Fruit fly (Drosophila melanogaster) whole organism, embryonic: Measurements from ENCODE around the gene lectin-37Db.

ENCODE experiments used
- Aef1 ChIP-seq: fragments of 200-800 bp; sonication (Bioruptor generic); IDR thresholded peaks from 3 replicates; pipeline ENCODE4 v1.3.6; 2022; ENCODE audit warnings: missing biosample characterization, missing genetic modification characterization
- Bdp1 ChIP-seq: fragments of 200-800 bp; sonication (Bioruptor generic); optimal IDR thresholded peaks from 3 replicates; lab custom pipeline; 2016; ENCODE audit warnings: missing biosample characterization, missing genetic modification characterization
- Bteb2 ChIP-seq: fragments of 200-800 bp; sonication (Bioruptor generic); optimal IDR thresholded peaks from 2 replicates; lab custom pipeline; 2016; ENCODE audit warnings: missing biosample characterization, missing genetic modification characterization
- CG12299 ChIP-seq: fragments of 200-800 bp; sonication (Bioruptor generic); optimal IDR thresholded peaks from 2 replicates; lab custom pipeline; 2018; ENCODE audit warnings: missing biosample characterization, mild to moderate bottlenecking, missing genetic modification characterization
- CG12744 ChIP-seq: fragments of 200-800 bp; sonication (Bioruptor generic); optimal IDR thresholded peaks from 2 replicates; lab custom pipeline; 2016; ENCODE audit warnings: missing biosample characterization, missing genetic modification characterization
- CG13775 ChIP-seq: fragments of 200-800 bp; sonication (Bioruptor generic); optimal IDR thresholded peaks from 3 replicates; lab custom pipeline; 2017; ENCODE audit warnings: missing biosample characterization, mild to moderate bottlenecking, missing genetic modification characterization
- CG13894 ChIP-seq: fragments of 200-800 bp; sonication (Bioruptor generic); optimal IDR thresholded peaks from 3 replicates; lab custom pipeline; 2018; ENCODE audit warnings: missing biosample characterization, mild to moderate bottlenecking, missing genetic modification characterization, moderate library complexity
- CG1603 ChIP-seq: fragments of 200-800 bp; sonication (Bioruptor generic); optimal IDR thresholded peaks from 2 replicates; lab custom pipeline; 2019; ENCODE audit warnings: missing biosample characterization, mild to moderate bottlenecking, missing genetic modification characterization, moderate library complexity
- CG1832 ChIP-seq: fragments of 200-800 bp; sonication (Bioruptor generic); optimal IDR thresholded peaks from 2 replicates; lab custom pipeline; 2017; ENCODE audit warnings: missing biosample characterization, mild to moderate bottlenecking, missing genetic modification characterization, inconsistent platforms
- CG18764 ChIP-seq: fragments of 200-800 bp; sonication (Bioruptor generic); optimal IDR thresholded peaks from 3 replicates; lab custom pipeline; 2016; ENCODE audit warnings: missing biosample characterization, missing genetic modification characterization
- CG2889 ChIP-seq: fragments of 200-800 bp; sonication (Bioruptor generic); IDR thresholded peaks from 3 replicates; pipeline ENCODE4 v1.3.6; 2022; ENCODE audit warnings: missing biosample characterization, missing genetic modification characterization
- CG33213 ChIP-seq: fragments of 200-800 bp; sonication (Bioruptor generic); optimal IDR thresholded peaks from 3 replicates; lab custom pipeline; 2016; ENCODE audit warnings: missing biosample characterization, missing genetic modification characterization
- CG3838 ChIP-seq: fragments of 200-800 bp; sonication (Bioruptor generic); optimal IDR thresholded peaks from 3 replicates; lab custom pipeline; 2016; ENCODE audit warnings: missing biosample characterization, missing genetic modification characterization
- CG3995 ChIP-seq: fragments of 200-800 bp; sonication (Bioruptor generic); optimal IDR thresholded peaks from 3 replicates; lab custom pipeline; 2016; ENCODE audit warnings: missing biosample characterization, missing genetic modification characterization
- CG4730 ChIP-seq: fragments of 200-800 bp; sonication (Bioruptor generic); IDR thresholded peaks from 2 replicates; pipeline ENCODE4 v1.3.6; 2022; ENCODE audit warnings: missing biosample characterization, missing genetic modification characterization
- CG7271 ChIP-seq: fragments of 200-800 bp; sonication (Bioruptor generic); optimal IDR thresholded peaks from 2 replicates; lab custom pipeline; 2018; ENCODE audit warnings: missing biosample characterization, mild to moderate bottlenecking, missing genetic modification characterization, moderate library complexity
- CG8281 ChIP-seq: fragments of 200-800 bp; sonication (Bioruptor generic); optimal IDR thresholded peaks from 2 replicates; lab custom pipeline; 2018; ENCODE audit warnings: missing biosample characterization, mild to moderate bottlenecking, missing genetic modification characterization, moderate library complexity
- CG9437 ChIP-seq: fragments of 200-800 bp; sonication (Bioruptor generic); optimal IDR thresholded peaks from 2 replicates; lab custom pipeline; 2018; ENCODE audit warnings: missing biosample characterization, mild to moderate bottlenecking, missing genetic modification characterization
- CG9609 ChIP-seq: fragments of 200-800 bp; sonication (Bioruptor generic); optimal IDR thresholded peaks from 3 replicates; lab custom pipeline; 2016; ENCODE audit warnings: missing biosample characterization, missing genetic modification characterization
- CG9797 ChIP-seq: fragments of 200-800 bp; sonication (Bioruptor generic); optimal IDR thresholded peaks from 3 replicates; lab custom pipeline; 2018; ENCODE audit warnings: missing biosample characterization, mild to moderate bottlenecking, missing genetic modification characterization
- CTCF ChIP-seq: fragments of 200-800 bp; sonication (Bioruptor generic); optimal IDR thresholded peaks from 2 replicates; lab custom pipeline; 2017; ENCODE audit warnings: missing biosample characterization, mild to moderate bottlenecking, missing genetic modification characterization, moderate library complexity
- Dfd ChIP-seq, 2 experiments: fragments of >200 bp; optimal IDR thresholded peaks; 2 replicates each; lab custom pipeline; 2017; ENCODE audit warnings: missing biosample characterization in 2 of 2, missing genetic modification characterization in 2 of 2
- Hand ChIP-seq: fragments of 200-800 bp; sonication (Bioruptor generic); optimal IDR thresholded peaks from 2 replicates; lab custom pipeline; 2017; ENCODE audit warnings: mild to moderate bottlenecking, missing biosample characterization, missing genetic modification reagents, missing genetic modification characterization
- HmgD ChIP-seq: fragments of 200-800 bp; sonication (Bioruptor generic); optimal IDR thresholded peaks from 3 replicates; lab custom pipeline; 2016; ENCODE audit warnings: missing biosample characterization, missing genetic modification characterization
- Jarid2 ChIP-seq: fragments of 200-800 bp; sonication (Bioruptor generic); optimal IDR thresholded peaks from 3 replicates; lab custom pipeline; 2017; ENCODE audit warnings: mild to moderate bottlenecking, missing biosample characterization, missing genetic modification reagents, missing genetic modification characterization
- NC2α ChIP-seq: fragments of 200-800 bp; sonication (Bioruptor generic); optimal IDR thresholded peaks from 2 replicates; lab custom pipeline; 2016; ENCODE audit warnings: missing biosample characterization, missing genetic modification characterization
- Neu2 ChIP-seq: fragments of 200-800 bp; sonication (Bioruptor generic); optimal IDR thresholded peaks from 3 replicates; lab custom pipeline; 2016; ENCODE audit warnings: missing biosample characterization, missing genetic modification characterization, borderline replicate concordance
- Optix ChIP-seq: fragments of 200-800 bp; sonication (Bioruptor generic); IDR thresholded peaks from 3 replicates; pipeline ENCODE4 v1.3.6; 2022; ENCODE audit warnings: missing biosample characterization, missing genetic modification characterization
- Ravus ChIP-seq: fragments of 200-800 bp; sonication (Bioruptor generic); IDR thresholded peaks from 2 replicates; pipeline ENCODE4 v1.3.6; 2022; ENCODE audit warnings: missing biosample characterization, missing genetic modification characterization
- Sin3A ChIP-seq: fragments of >200 bp; optimal IDR thresholded peaks from 2 replicates; lab custom pipeline; 2018
- Sry-δ ChIP-seq: fragments of 200-800 bp; sonication (Bioruptor generic); optimal IDR thresholded peaks from 2 replicates; lab custom pipeline; 2016; ENCODE audit warnings: missing biosample characterization, missing genetic modification characterization
- Tbp ChIP-seq: fragments of >200 bp; optimal IDR thresholded peaks from 2 replicates; lab custom pipeline; 2018; ENCODE audit warnings: missing biosample characterization, missing genetic modification characterization
- ab ChIP-seq: fragments of 200-800 bp; sonication (Bioruptor generic); optimal IDR thresholded peaks from 2 replicates; lab custom pipeline; 2016; ENCODE audit warnings: missing biosample characterization, missing genetic modification characterization
- al ChIP-seq: fragments of 200-800 bp; sonication (Bioruptor generic); IDR thresholded peaks from 2 replicates; pipeline ENCODE4 v1.3.6; 2022; ENCODE audit warnings: missing biosample characterization, missing genetic modification characterization
- ato ChIP-seq: fragments of 200-800 bp; sonication (Bioruptor generic); IDR thresholded peaks from 2 replicates; pipeline ENCODE4 v1.3.6; 2022; ENCODE audit warnings: missing biosample characterization, missing genetic modification characterization; ENCODE audit not compliant: partially characterized antibody
- bcd ChIP-seq: fragments of 200-800 bp; sonication (Bioruptor generic); optimal IDR thresholded peaks from 2 replicates; lab custom pipeline; 2017; ENCODE audit warnings: missing biosample characterization, mild to moderate bottlenecking, missing genetic modification characterization
- chm ChIP-seq: fragments of 200-800 bp; sonication (Bioruptor generic); IDR thresholded peaks from 2 replicates; pipeline ENCODE4 v1.3.6; 2022; ENCODE audit warnings: missing biosample characterization, missing genetic modification characterization
- chn ChIP-seq: fragments of 200-800 bp; sonication (Bioruptor generic); optimal IDR thresholded peaks from 2 replicates; lab custom pipeline; 2016; ENCODE audit warnings: missing biosample characterization, missing genetic modification characterization
- danr ChIP-seq: fragments of 200-800 bp; sonication (Bioruptor generic); IDR thresholded peaks from 2 replicates; pipeline ENCODE4 v1.3.6; 2022; ENCODE audit warnings: missing biosample characterization, missing genetic modification characterization
- dati ChIP-seq: fragments of 200-800 bp; sonication (Bioruptor generic); IDR thresholded peaks from 2 replicates; pipeline ENCODE4 v1.3.6; 2022; ENCODE audit warnings: missing biosample characterization, missing genetic modification characterization
- en ChIP-seq: fragments of 200-800 bp; sonication (Bioruptor generic); optimal IDR thresholded peaks from 2 replicates; lab custom pipeline; 2016; ENCODE audit warnings: missing biosample characterization, missing genetic modification characterization
- gsb ChIP-seq: fragments of 200-800 bp; sonication (Bioruptor generic); IDR thresholded peaks from 2 replicates; pipeline ENCODE4 v1.3.6; 2022; ENCODE audit warnings: missing biosample characterization, missing genetic modification characterization
- jigr1 ChIP-seq: fragments of 200-800 bp; sonication (Bioruptor generic); IDR thresholded peaks from 3 replicates; pipeline ENCODE4 v1.3.6; 2022; ENCODE audit warnings: missing biosample characterization, missing genetic modification characterization
- lab ChIP-seq: fragments of 200-800 bp; sonication (Bioruptor generic); optimal IDR thresholded peaks from 3 replicates; lab custom pipeline; 2017; ENCODE audit warnings: missing biosample characterization, missing genetic modification characterization, mild to moderate bottlenecking, moderate library complexity, missing genetic modification reagents
- pfk ChIP-seq: fragments of 200-800 bp; sonication (Bioruptor generic); optimal IDR thresholded peaks from 2 replicates; lab custom pipeline; 2018; ENCODE audit warnings: missing biosample characterization, mild to moderate bottlenecking, missing genetic modification characterization, moderate library complexity
- ranshi ChIP-seq: fragments of 200-800 bp; sonication (Bioruptor generic); IDR thresholded peaks from 2 replicates; pipeline ENCODE4 v1.3.6; 2022; ENCODE audit warnings: missing biosample characterization, missing genetic modification characterization
- ro ChIP-seq: fragments of 200-800 bp; sonication (Bioruptor generic); IDR thresholded peaks from 2 replicates; pipeline ENCODE4 v1.3.6; 2022; ENCODE audit warnings: missing biosample characterization, missing genetic modification characterization
- scrt ChIP-seq: fragments of 200-800 bp; sonication (Bioruptor generic); optimal IDR thresholded peaks from 2 replicates; lab custom pipeline; 2018; ENCODE audit warnings: missing biosample characterization, mild to moderate bottlenecking, missing genetic modification characterization, moderate library complexity
- stwl ChIP-seq: fragments of 200-800 bp; sonication (Bioruptor generic); optimal IDR thresholded peaks from 3 replicates; lab custom pipeline; 2018; ENCODE audit warnings: missing biosample characterization, mild to moderate bottlenecking, missing genetic modification characterization, moderate library complexity
- tap ChIP-seq: fragments of 200-800 bp; optimal IDR thresholded peaks from 3 replicates; lab custom pipeline; 2019; ENCODE audit warnings: missing biosample characterization, mild to moderate bottlenecking, missing genetic modification characterization, moderate library complexity
- wor ChIP-seq: fragments of 200-800 bp; sonication (Bioruptor generic); IDR thresholded peaks from 2 replicates; pipeline ENCODE4 v1.3.6; 2022; ENCODE audit warnings: missing biosample characterization, missing genetic modification characterization

lectin-37Db gene

dm6 chr2L:19377129-19378083 lies 41.5 kb upstream of the lectin-37Db start (continued):
- no peak; the same call in 1 of the 2 replicates for TF ChIP-seq ranshi (GFP tag; lab: Robert Waterston, UW)
- no peak for TF ChIP-seq gsb (GFP tag; lab: Robert Waterston, UW)
- peak; percentile 41 for TF ChIP-seq bcd
- TF ChIP-seq Jarid2 (GFP tag; lab: Kevin White, UChicago): no peak
- no peak for TF ChIP-seq wor (GFP tag; lab: Robert Waterston, UW)
- peak; percentile 53 for TF ChIP-seq tap (tag; lab: Kevin White, UChicago)
- peak; percentile 6 for TF ChIP-seq Bteb2 (GFP tag; lab: Kevin White, UChicago)
- TF ChIP-seq CG2889 (GFP tag; lab: Robert Waterston, UW): no peak
- TF ChIP-seq en (GFP tag; lab: Kevin White, UChicago): no peak
- no peak for TF ChIP-seq HmgD (GFP tag; lab: Kevin White, UChicago)
- TF ChIP-seq CG7271 (tag; lab: Kevin White, UChicago): no peak
- no peak for TF ChIP-seq Hand (GFP tag; lab: Kevin White, UChicago)
- TF ChIP-seq Aef1 (GFP tag; lab: Robert Waterston, UW): no peak
- peak; percentile 22 for TF ChIP-seq CG18764 (GFP tag; lab: Kevin White, UChicago)
- no peak for TF ChIP-seq CG9797 (GFP tag; lab: Kevin White, UChicago)
- no peak for TF ChIP-seq CTCF (GFP tag; lab: Kevin White, UChicago)
- TF ChIP-seq al (GFP tag; lab: Robert Waterston, UW): no peak
- TF ChIP-seq Ravus (GFP tag; lab: Robert Waterston, UW): no peak
- no peak for TF ChIP-seq Sin3A (lab: Kevin White, UChicago)
- no peak for TF ChIP-seq jigr1 (GFP tag; lab: Robert Waterston, UW)
- TF ChIP-seq ro (GFP tag; lab: Robert Waterston, UW): no peak
- TF ChIP-seq CG9437: peak; percentile 3
- no peak for TF ChIP-seq Bdp1 (GFP tag; lab: Kevin White, UChicago)
- no peak for TF ChIP-seq CG33213 (GFP tag; lab: Kevin White, UChicago)
- no peak for TF ChIP-seq dati (GFP tag; lab: Robert Waterston, UW)
- TF ChIP-seq CG9609: no peak
- no peak for TF ChIP-seq CG3995
- no peak for TF ChIP-seq CG1832 (GFP tag; lab: Kevin White, UChicago)
- TF ChIP-seq danr: no peak
- peak; percentile 61 for TF ChIP-seq CG1603 (tag; lab: Kevin White, UChicago)
- peak; percentile 57; the same call in 1 of the 2 replicates for TF ChIP-seq CG4730 (GFP tag; lab: Robert Waterston, UW)
- TF ChIP-seq lab (GFP tag; lab: Kevin White, UChicago): peak; percentile 53
- no peak for TF ChIP-seq Optix (GFP tag; lab: Robert Waterston, UW)
- no peak for TF ChIP-seq NC2α (GFP tag; lab: Kevin White, UChicago)
- no peak for TF ChIP-seq Dfd (GFP tag; optimal IDR thresholded peaks at IDR 0.05; lab: Kevin White, UChicago)
- TF ChIP-seq Tbp (GFP tag; lab: Kevin White, UChicago): no peak
- TF ChIP-seq CG12744: no peak
- TF ChIP-seq CG13894 (tag; lab: Kevin White, UChicago): no peak
- no peak for TF ChIP-seq stwl (tag; lab: Kevin White, UChicago)
- no peak for TF ChIP-seq CG8281 (tag; lab: Kevin White, UChicago)
- no peak for TF ChIP-seq chn (GFP tag; lab: Kevin White, UChicago)
- TF ChIP-seq ato: no peak
- TF ChIP-seq ab (GFP tag; lab: Kevin White, UChicago): no peak
- no peak for TF ChIP-seq Neu2 (GFP tag; lab: Kevin White, UChicago)
- TF ChIP-seq CG12299 (tag; lab: Kevin White, UChicago): no peak
- TF ChIP-seq CG3838 (GFP tag; lab: Kevin White, UChicago): no peak
- peak; percentile 21 for TF ChIP-seq CG13775 (GFP tag; lab: Kevin White, UChicago)
- no peak for TF ChIP-seq pfk (GFP tag; lab: Kevin White, UChicago)
- TF ChIP-seq Sry-δ: no peak
- peak; percentile 71; the same call in 1 of the 2 replicates for TF ChIP-seq chm
- TF ChIP-seq scrt (GFP tag; lab: Kevin White, UChicago): peak; percentile 37
